Fruit fly (Drosophila melanogaster): ENCODE results near the gene CG4229.

Gene CG4229

DNA sequence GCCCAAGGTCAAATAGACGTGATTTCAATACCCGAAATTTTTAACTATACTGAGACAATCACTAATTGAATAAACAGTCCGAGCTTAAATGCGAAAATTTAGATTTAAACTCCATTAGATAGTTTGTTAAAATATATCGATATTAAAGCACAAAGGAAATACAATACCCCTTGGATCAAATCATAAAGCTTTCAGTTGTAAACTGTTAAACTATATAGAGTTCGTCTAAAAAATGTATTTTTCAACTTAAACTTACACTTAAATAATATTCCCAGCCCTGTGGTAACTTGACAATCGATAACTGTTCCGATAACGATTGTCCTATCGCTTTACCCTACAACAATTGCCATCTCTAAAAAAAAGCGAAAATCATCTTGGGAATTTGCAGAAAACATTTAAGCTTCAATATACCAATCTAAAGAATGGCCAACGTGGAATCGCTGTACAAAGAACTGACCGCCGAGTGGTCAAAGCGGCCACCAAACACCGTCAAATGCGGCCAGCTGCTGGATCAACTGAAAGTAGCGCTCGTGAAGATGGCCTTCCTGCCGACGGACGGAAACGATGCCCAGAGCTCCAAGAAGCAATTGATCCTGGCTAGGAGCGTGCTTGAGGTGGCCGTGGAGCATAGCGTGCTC lies 26.2 kb downstream of the CG4229 start, which contains the start of gene Rpn12 (continued):
- no peak for TF ChIP-seq dati (GFP tag; IDR thresholded peaks at IDR 0.05)
- TF ChIP-seq Atf3 (GFP tag; optimal IDR thresholded peaks at IDR 0.05) = no peak
- TF ChIP-seq Hr51 (GFP tag; optimal IDR thresholded peaks at IDR 0.05) = peak in 1 of 2 experiments; percentile 35
- TF ChIP-seq Hmr (GFP tag; optimal IDR thresholded peaks at IDR 0.05) = peak; percentile 8
- TF ChIP-seq CG3281 (GFP tag; optimal IDR thresholded peaks at IDR 0.05) = peak; percentile 20
- no peak for TF ChIP-seq br (optimal IDR thresholded peaks at IDR 0.05)
- TF ChIP-seq Optix (GFP tag; IDR thresholded peaks at IDR 0.05) = no peak
- TF ChIP-seq CG32772 (GFP tag; IDR thresholded peaks at IDR 0.05) = no peak
- peak; percentile 74; the same call in 2 of the 3 replicates for TF ChIP-seq CG7963 (GFP tag; IDR thresholded peaks at IDR 0.05; ENCODE audit: partially characterized antibody)
- peak; percentile 10 for TF ChIP-seq pum (GFP tag; optimal IDR thresholded peaks at IDR 0.05)
- TF ChIP-seq CG8478 (optimal IDR thresholded peaks at IDR 0.05) = no peak
- no peak for TF ChIP-seq Lhr (GFP tag; optimal IDR thresholded peaks at IDR 0.05)
- peak; percentile 9 to 26 for TF ChIP-seq Pdp1 (GFP tag; optimal IDR thresholded peaks at IDR 0.05)
- peak; percentile 28; the same call in 1 of the 2 replicates for TF ChIP-seq NFAT (GFP tag; IDR thresholded peaks at IDR 0.05)
- TF ChIP-seq pfk (GFP tag; optimal IDR thresholded peaks at IDR 0.05) = no peak
- TF ChIP-seq sug (tag; optimal IDR thresholded peaks at IDR 0.05) = peak; percentile 38
- no peak for TF ChIP-seq tll (GFP tag; optimal IDR thresholded peaks at IDR 0.05)
- no peak for TF ChIP-seq CG4820 (GFP tag; optimal IDR thresholded peaks at IDR 0.05)
- TF ChIP-seq MESR4 (GFP tag; optimal IDR thresholded peaks at IDR 0.05) = peak; percentile 80
- no peak for TF ChIP-seq CG3163 (GFP tag; optimal IDR thresholded peaks at IDR 0.05)
- no peak for TF ChIP-seq ro (GFP tag; IDR thresholded peaks at IDR 0.05)
- peak; percentile 65 for TF ChIP-seq CG2120 (GFP tag; optimal IDR thresholded peaks at IDR 0.05)
- no peak for TF ChIP-seq sens-2 (GFP tag; IDR thresholded peaks at IDR 0.05)
- TF ChIP-seq Xrp1 (GFP tag; IDR thresholded peaks at IDR 0.05) = peak; percentile 39; the same call in 1 of the 2 replicates
- TF ChIP-seq CG16815 (GFP tag; optimal IDR thresholded peaks at IDR 0.05) = no peak
- no peak for TF ChIP-seq HLH3B (GFP tag; IDR thresholded peaks at IDR 0.05)
- no peak for TF ChIP-seq Hmx (GFP tag; optimal IDR thresholded peaks at IDR 0.05)
- TF ChIP-seq Opbp (GFP tag; IDR thresholded peaks at IDR 0.05; ENCODE audit: partially characterized antibody) = peak; percentile 78; the same call in 2 of the 3 replicates
- no peak for TF ChIP-seq CG10321 (GFP tag; IDR thresholded peaks at IDR 0.05)
- TF ChIP-seq row (GFP tag; IDR thresholded peaks at IDR 0.05) = peak; percentile 68
- TF ChIP-seq Taf1 (GFP tag; IDR thresholded peaks at IDR 0.05) = 0 out of 2 replicates have a peak, but pooled peaks have one; percentile 25
- TF ChIP-seq CG15696 (tag; optimal IDR thresholded peaks at IDR 0.05) = no peak
- TF ChIP-seq cg (GFP tag; optimal IDR thresholded peaks at IDR 0.05) = no peak
- TF ChIP-seq bcd (GFP tag; optimal IDR thresholded peaks at IDR 0.05) = no peak
- TF ChIP-seq CG13123 (GFP tag; optimal IDR thresholded peaks at IDR 0.05) = no peak
- no peak for TF ChIP-seq ems (GFP tag; optimal IDR thresholded peaks at IDR 0.05)
- TF ChIP-seq CG13894 (tag; optimal IDR thresholded peaks at IDR 0.05) = peak; percentile 66
- TF ChIP-seq Sin3A (optimal IDR thresholded peaks at IDR 0.05) = no peak
- TF ChIP-seq Lim3 (GFP tag; IDR thresholded peaks at IDR 0.05) = no peak
- peak; percentile 60 for TF ChIP-seq CG13296 (GFP tag; optimal IDR thresholded peaks at IDR 0.05)
- TF ChIP-seq CG11696 (GFP tag; IDR thresholded peaks at IDR 0.05) = no peak
- TF ChIP-seq Usf (GFP tag; optimal IDR thresholded peaks at IDR 0.05) = no peak
- TF ChIP-seq CG7786 (GFP tag; optimal IDR thresholded peaks at IDR 0.05) = no peak
- TF ChIP-seq CoRest (tag; optimal IDR thresholded peaks at IDR 0.05) = peak; percentile 47
- peak; percentile 43 for TF ChIP-seq CG12659 (GFP tag; optimal IDR thresholded peaks at IDR 0.05)
- no peak for TF ChIP-seq Doc2 (GFP tag; IDR thresholded peaks at IDR 0.05)
- TF ChIP-seq Mes4 (GFP tag; optimal IDR thresholded peaks at IDR 0.05) = peak; percentile 7
- TF ChIP-seq ac (GFP tag; optimal IDR thresholded peaks at IDR 0.05) = no peak
- TF ChIP-seq CG1602 (GFP tag; optimal IDR thresholded peaks at IDR 0.05) = no peak
- no peak for TF ChIP-seq CG7987 (GFP tag; optimal IDR thresholded peaks at IDR 0.05)
- peak; percentile 16 for TF ChIP-seq HmgZ (tag; optimal IDR thresholded peaks at IDR 0.05)
